Fruit fly (Drosophila melanogaster) whole organism, prepupa: Measurements from ENCODE around the gene Surf1.
A peak's percentile ranks its signal among the peaks of the same experiment; 100 is the strongest.

ENCODE experiments used
- Blimp-1 ChIP-seq: fragments of 200-800 bp; sonication (Bioruptor generic); optimal IDR thresholded peaks from 3 replicates; lab custom pipeline; 2017; ENCODE audit warnings: missing biosample characterization, missing genetic modification characterization, mild to moderate bottlenecking, moderate library complexity, missing genetic modification reagents
- CG10631 ChIP-seq: fragments of 200-800 bp; sonication (Bioruptor generic); optimal IDR thresholded peaks from 2 replicates; lab custom pipeline; 2016; ENCODE audit warnings: missing biosample characterization, missing genetic modification characterization
- CG10669 ChIP-seq: fragments of 200-800 bp; sonication (Bioruptor generic); optimal IDR thresholded peaks from 3 replicates; lab custom pipeline; 2018; ENCODE audit warnings: missing biosample characterization, mild to moderate bottlenecking, missing genetic modification characterization, moderate library complexity
- CG11294 ChIP-seq: fragments of 200-800 bp; sonication (Bioruptor generic); IDR thresholded peaks from 2 replicates; pipeline ENCODE4 v1.3.6; 2022; ENCODE audit warnings: missing biosample characterization, missing genetic modification characterization
- CG11762 ChIP-seq: fragments of 200-800 bp; sonication (Bioruptor generic); optimal IDR thresholded peaks from 3 replicates; lab custom pipeline; 2016; ENCODE audit warnings: missing biosample characterization, missing genetic modification characterization; ENCODE audit not compliant: insufficient read depth
- CG11902 ChIP-seq: fragments of 200-800 bp; sonication (Bioruptor generic); optimal IDR thresholded peaks from 3 replicates; lab custom pipeline; 2016; ENCODE audit warnings: missing biosample characterization, missing genetic modification characterization
- CG15336 ChIP-seq: fragments of 200-800 bp; sonication (Bioruptor generic); IDR thresholded peaks from 2 replicates; pipeline ENCODE4 v1.3.6; 2022; ENCODE audit warnings: missing biosample characterization, missing genetic modification characterization
- CG1621 ChIP-seq: fragments of 200-800 bp; sonication (Bioruptor generic); optimal IDR thresholded peaks from 3 replicates; lab custom pipeline; 2018; ENCODE audit warnings: missing biosample characterization, mild to moderate bottlenecking, missing genetic modification characterization
- CG31627 ChIP-seq: fragments of 200-800 bp; sonication (Bioruptor generic); optimal IDR thresholded peaks from 3 replicates; lab custom pipeline; 2016; ENCODE audit warnings: missing biosample characterization, missing genetic modification characterization
- CG32006 ChIP-seq: fragments of 200-800 bp; sonication (Bioruptor generic); optimal IDR thresholded peaks from 3 replicates; lab custom pipeline; 2017; ENCODE audit warnings: missing biosample characterization, mild to moderate bottlenecking, missing genetic modification characterization
- CG3919 ChIP-seq: fragments of 200-800 bp; sonication (Bioruptor generic); optimal IDR thresholded peaks from 3 replicates; lab custom pipeline; 2016; ENCODE audit warnings: missing biosample characterization, missing genetic modification characterization
- CG4318 ChIP-seq: fragments of 200-800 bp; sonication (Bioruptor generic); optimal IDR thresholded peaks from 3 replicates; lab custom pipeline; 2017; ENCODE audit warnings: missing biosample characterization, mild to moderate bottlenecking, missing genetic modification characterization
- CG6163 ChIP-seq: fragments of 200-800 bp; sonication (Bioruptor generic); IDR thresholded peaks from 3 replicates; pipeline ENCODE4 v1.3.6; 2022; ENCODE audit warnings: missing biosample characterization, missing genetic modification characterization
- CG6808 ChIP-seq: fragments of 200-800 bp; sonication (Bioruptor generic); optimal IDR thresholded peaks from 3 replicates; lab custom pipeline; 2017; ENCODE audit warnings: missing biosample characterization, missing genetic modification characterization, mild to moderate bottlenecking, moderate library complexity, missing genetic modification reagents
- CG7368 ChIP-seq: fragments of 200-800 bp; sonication (Bioruptor generic); optimal IDR thresholded peaks from 3 replicates; lab custom pipeline; 2016; ENCODE audit warnings: missing biosample characterization, missing genetic modification characterization
- CG8119 ChIP-seq: fragments of 200-800 bp; sonication (Bioruptor generic); IDR thresholded peaks from 3 replicates; pipeline ENCODE4 v1.3.6; 2022; ENCODE audit warnings: missing biosample characterization, missing genetic modification characterization
- CG8319 ChIP-seq: fragments of 200-800 bp; sonication (Bioruptor generic); optimal IDR thresholded peaks from 3 replicates; lab custom pipeline; 2016; ENCODE audit warnings: missing biosample characterization, missing genetic modification characterization
- CG8632 ChIP-seq: fragments of 200-800 bp; sonication (Bioruptor generic); optimal IDR thresholded peaks from 3 replicates; lab custom pipeline; 2016; ENCODE audit warnings: missing biosample characterization, missing genetic modification characterization
- Eip75B ChIP-seq: fragments of 200-800 bp; sonication (Bioruptor generic); optimal IDR thresholded peaks from 3 replicates; lab custom pipeline; 2016; ENCODE audit warnings: missing biosample characterization, missing genetic modification characterization
- Eip93F ChIP-seq: fragments of 200-800 bp; sonication (Bioruptor generic); optimal IDR thresholded peaks from 2 replicates; lab custom pipeline; 2016; ENCODE audit warnings: missing biosample characterization, mild to moderate bottlenecking, missing genetic modification characterization
- Ets21C ChIP-seq: fragments of 200-800 bp; sonication (Bioruptor generic); optimal IDR thresholded peaks from 3 replicates; lab custom pipeline; 2016; ENCODE audit warnings: missing biosample characterization, missing genetic modification characterization
- Ets96B ChIP-seq: fragments of 200-800 bp; optimal IDR thresholded peaks from 2 replicates; lab custom pipeline; 2019; ENCODE audit warnings: missing biosample characterization, mild to moderate bottlenecking, missing genetic modification characterization, moderate library complexity
- Gug ChIP-seq: fragments of 200-800 bp; sonication (Bioruptor generic); IDR thresholded peaks from 2 replicates; pipeline ENCODE4 v1.3.6; 2022; ENCODE audit warnings: missing biosample characterization, missing genetic modification characterization
- Hr38 ChIP-seq: sonication (Bioruptor generic); optimal IDR thresholded peaks from 2 replicates; lab custom pipeline; 2016; ENCODE audit warnings: missing biosample characterization, missing genetic modification characterization
- Hr39 ChIP-seq: fragments of 200-800 bp; sonication (Bioruptor generic); optimal IDR thresholded peaks from 2 replicates; lab custom pipeline; 2016; ENCODE audit warnings: missing biosample characterization, missing genetic modification characterization
- Hr4 ChIP-seq: fragments of 200-800 bp; sonication (Bioruptor generic); optimal IDR thresholded peaks from 3 replicates; lab custom pipeline; 2016; ENCODE audit warnings: missing biosample characterization, missing genetic modification characterization
- Lpt ChIP-seq: fragments of 200-800 bp; sonication (Bioruptor generic); optimal IDR thresholded peaks from 3 replicates; lab custom pipeline; 2016; ENCODE audit warnings: missing biosample characterization, missing genetic modification characterization
- acj6 ChIP-seq: fragments of 200-800 bp; sonication (Bioruptor generic); optimal IDR thresholded peaks from 3 replicates; lab custom pipeline; 2016; ENCODE audit warnings: missing biosample characterization, missing genetic modification characterization
- dac ChIP-seq: fragments of 200-800 bp; sonication (Bioruptor generic); optimal IDR thresholded peaks from 2 replicates; lab custom pipeline; 2017; ENCODE audit warnings: missing biosample characterization, mild to moderate bottlenecking, missing genetic modification characterization
- dsx ChIP-seq: fragments of 200-800 bp; optimal IDR thresholded peaks from 3 replicates; lab custom pipeline; 2019; ENCODE audit warnings: missing biosample characterization, mild to moderate bottlenecking, missing genetic modification characterization, moderate library complexity; ENCODE audit not compliant: poor library complexity, severe bottlenecking
- eg ChIP-seq: fragments of 200-800 bp; sonication (Bioruptor generic); IDR thresholded peaks from 3 replicates; pipeline ENCODE4 v1.3.6; 2022; ENCODE audit warnings: missing biosample characterization, missing genetic modification characterization
- esn ChIP-seq: fragments of 200-800 bp; sonication (Bioruptor generic); optimal IDR thresholded peaks from 2 replicates; lab custom pipeline; 2016; ENCODE audit warnings: missing biosample characterization, mild to moderate bottlenecking, missing genetic modification characterization, moderate library complexity
- fd59A ChIP-seq: fragments of 200-800 bp; sonication (Bioruptor generic); optimal IDR thresholded peaks from 2 replicates; lab custom pipeline; 2017; ENCODE audit warnings: missing biosample characterization, mild to moderate bottlenecking, missing genetic modification characterization, missing genetic modification reagents
- net ChIP-seq: fragments of 200-800 bp; sonication (Bioruptor generic); optimal IDR thresholded peaks from 3 replicates; lab custom pipeline; 2016; ENCODE audit warnings: missing biosample characterization, missing genetic modification characterization
- pdm3 ChIP-seq: fragments of 200-800 bp; sonication (Bioruptor generic); optimal IDR thresholded peaks from 3 replicates; lab custom pipeline; 2016; ENCODE audit warnings: missing biosample characterization, missing genetic modification characterization
- spab ChIP-seq: fragments of 200-800 bp; sonication (Bioruptor generic); optimal IDR thresholded peaks from 2 replicates; lab custom pipeline; 2017; ENCODE audit warnings: missing biosample characterization, mild to moderate bottlenecking, missing genetic modification characterization, missing genetic modification reagents
- ss ChIP-seq, 2 experiments: fragments of 200-800 bp; sonication (Bioruptor generic); optimal IDR thresholded peaks; 2 replicates in 1 of 2; 3 replicates in 1 of 2; lab custom pipeline; 2017 to 2018; ENCODE audit warnings: mild to moderate bottlenecking in 2 of 2, missing biosample characterization in 2 of 2, missing genetic modification characterization in 2 of 2, moderate library complexity in 1 of 2
- svp ChIP-seq: fragments of 200-800 bp; sonication (Bioruptor generic); peaks from one replicate; lab custom pipeline; 2016; ENCODE audit warnings: missing biosample characterization, missing genetic modification characterization
- topi ChIP-seq: fragments of 200-800 bp; sonication (Bioruptor generic); optimal IDR thresholded peaks from 3 replicates; lab custom pipeline; 2016; ENCODE audit warnings: missing biosample characterization, missing genetic modification characterization
- vri ChIP-seq: fragments of 200-800 bp; sonication (Bioruptor generic); optimal IDR thresholded peaks from 3 replicates; lab custom pipeline; 2016; ENCODE audit warnings: missing biosample characterization, mild to moderate bottlenecking, missing genetic modification characterization

The Surf1 gene

DNA sequence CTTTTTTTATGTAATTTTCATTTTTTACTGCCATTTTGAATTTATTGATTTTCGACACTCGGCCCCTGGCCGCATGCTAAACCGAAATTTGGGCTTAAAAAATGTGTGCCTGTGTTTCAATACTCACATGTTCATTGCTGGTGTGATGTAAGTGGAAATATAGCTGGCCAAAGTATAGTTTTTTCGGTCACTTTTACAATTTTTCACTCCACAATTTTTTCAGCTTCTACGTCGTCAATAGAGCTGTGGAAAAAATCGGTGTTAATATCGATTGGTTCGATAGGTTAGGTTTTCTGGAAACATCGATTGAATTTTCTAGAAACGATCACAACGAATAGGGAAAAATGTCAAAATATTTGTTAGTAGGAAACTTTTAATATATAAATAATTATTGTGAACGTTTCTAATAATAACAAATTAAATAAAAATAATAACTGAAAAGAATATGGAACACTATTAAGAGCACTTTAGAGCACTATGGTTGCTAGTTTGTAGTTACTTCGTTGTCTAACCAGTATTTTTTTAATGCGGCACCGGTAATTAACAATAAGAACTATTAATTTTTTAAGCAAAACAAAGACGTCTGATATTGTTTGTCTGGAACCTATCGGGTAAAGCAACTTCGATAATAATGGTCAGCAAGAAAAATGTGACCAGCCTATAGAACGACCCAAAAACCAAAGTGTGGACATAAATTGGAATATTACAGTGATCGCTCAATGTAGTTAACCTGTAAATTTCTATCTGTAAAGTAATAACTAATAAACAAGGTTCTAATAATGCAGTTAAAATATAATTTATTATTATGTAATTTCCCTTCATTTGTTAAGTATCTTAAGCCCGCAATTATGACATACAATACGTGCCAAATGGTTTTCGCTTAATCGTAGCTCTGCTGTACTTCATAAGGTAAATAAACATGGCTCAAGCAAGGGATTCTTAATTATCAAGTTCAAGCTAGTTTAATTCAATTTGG lies 2.6 kb upstream of the Surf1 start, which contains the start of the genes CG10077 and CG9948 (continued):
- peak; percentile 91 for TF ChIP-seq CG3919 (GFP tag; lab: Kevin White, UChicago)
- TF ChIP-seq Hr39 = peak; percentile 83
- peak; percentile 85 for TF ChIP-seq dsx (GFP tag; lab: Kevin White, UChicago)
- peak; percentile 75 for TF ChIP-seq CG8319 (GFP tag; lab: Kevin White, UChicago)
- TF ChIP-seq eg (GFP tag; lab: Robert Waterston, UW) = peak; percentile 95
- peak; percentile 82 for TF ChIP-seq Gug (GFP tag; lab: Robert Waterston, UW)
- peak; percentile 79 to 88 for TF ChIP-seq ss (GFP tag; optimal IDR thresholded peaks at IDR 0.05; lab: Kevin White, UChicago)
- peak; percentile 87 for TF ChIP-seq CG32006
- TF ChIP-seq CG10631 (GFP tag; lab: Kevin White, UChicago) = peak; percentile 87
- peak; percentile 80 for TF ChIP-seq vri (GFP tag; lab: Kevin White, UChicago)
- TF ChIP-seq CG11762 = peak; percentile 83
- peak; percentile 91 for TF ChIP-seq CG6163 (GFP tag; lab: Robert Waterston, UW)
- no peak for TF ChIP-seq Lpt (GFP tag; lab: Kevin White, UChicago)
- peak; percentile 67 for TF ChIP-seq Blimp-1 (GFP tag; lab: Kevin White, UChicago)
- TF ChIP-seq topi (GFP tag; lab: Kevin White, UChicago) = peak; percentile 88
- peak; percentile 51 for TF ChIP-seq dac
- peak; percentile 94 for TF ChIP-seq CG8119 (GFP tag; lab: Robert Waterston, UW)
- peak; percentile 88 for TF ChIP-seq CG31627 (GFP tag; lab: Kevin White, UChicago)
- peak; percentile 81 for TF ChIP-seq Ets21C (GFP tag; lab: Kevin White, UChicago)
- TF ChIP-seq CG8632 (GFP tag; lab: Kevin White, UChicago) = peak; percentile 89
- TF ChIP-seq CG7368 (GFP tag; lab: Kevin White, UChicago) = peak; percentile 82
- no peak for TF ChIP-seq CG4318
- peak; percentile 93 for TF ChIP-seq esn (GFP tag; lab: Kevin White, UChicago)
- TF ChIP-seq CG11294 (GFP tag; lab: Robert Waterston, UW) = peak; percentile 85
- peak; percentile 87 for TF ChIP-seq CG1621 (tag; lab: Kevin White, UChicago)
- TF ChIP-seq pdm3 = peak; percentile 90
- peak; percentile 85 for TF ChIP-seq Eip75B
- peak; percentile 92 for TF ChIP-seq Hr4 (GFP tag; lab: Kevin White, UChicago)

DNA sequence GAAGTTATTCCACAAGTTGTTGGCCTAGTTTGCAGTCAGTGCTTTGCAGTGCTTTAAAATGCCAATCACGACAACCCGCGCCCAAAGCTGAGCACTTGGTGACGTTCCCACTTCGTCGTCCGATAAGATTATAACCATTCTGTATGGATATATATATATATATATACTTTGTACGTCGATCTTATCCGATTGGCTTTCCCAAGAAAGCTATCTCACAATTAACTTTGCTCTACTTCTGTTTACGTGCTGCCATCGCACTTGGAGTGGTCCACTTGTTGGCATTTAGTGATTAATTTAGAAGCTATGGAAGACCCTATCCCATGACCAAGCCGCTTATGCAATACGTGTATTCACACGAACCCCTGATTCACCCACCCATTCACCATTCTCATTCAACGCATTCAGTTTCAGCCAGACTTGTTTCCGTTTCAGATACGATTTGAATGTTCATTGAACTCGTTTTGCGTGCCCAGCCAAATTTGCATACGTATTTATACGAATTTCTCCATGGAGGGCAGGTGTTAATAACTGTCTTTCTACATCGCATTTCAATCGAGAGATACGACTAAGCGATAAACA lies 3.9 kb downstream of the Surf1 start:
- TF ChIP-seq vri (GFP tag; lab: Kevin White, UChicago) = peak; percentile 80
- no peak for TF ChIP-seq Eip93F (GFP tag; lab: Kevin White, UChicago)
- TF ChIP-seq Hr39 = no peak
- TF ChIP-seq CG6163 (GFP tag; lab: Robert Waterston, UW) = 0 out of 3 replicates have a peak, but pooled peaks have one; percentile 8

DNA sequence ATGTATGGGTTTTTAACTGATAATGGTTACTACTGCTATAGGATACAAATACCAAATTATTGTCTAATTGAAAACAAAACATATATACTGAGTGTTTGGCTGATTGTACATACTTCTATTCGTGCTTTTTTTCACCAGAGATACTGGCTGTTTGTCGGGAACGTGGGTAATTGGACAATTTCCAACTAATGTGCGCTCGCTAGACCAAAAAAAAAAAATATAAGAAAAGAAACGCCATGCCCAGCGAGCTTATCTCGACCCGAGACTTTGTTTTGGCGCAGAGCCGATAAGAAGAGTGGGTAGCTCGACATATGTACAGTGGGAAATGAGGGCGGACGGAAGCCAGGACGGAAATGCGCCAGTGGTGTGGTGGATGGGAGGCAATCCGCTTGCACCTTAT lies 5.0 kb downstream of the Surf1 start:
- peak; percentile 15 for TF ChIP-seq svp (GFP tag; lab: Kevin White, UChicago)
- TF ChIP-seq vri (GFP tag; lab: Kevin White, UChicago) = no peak

DNA sequence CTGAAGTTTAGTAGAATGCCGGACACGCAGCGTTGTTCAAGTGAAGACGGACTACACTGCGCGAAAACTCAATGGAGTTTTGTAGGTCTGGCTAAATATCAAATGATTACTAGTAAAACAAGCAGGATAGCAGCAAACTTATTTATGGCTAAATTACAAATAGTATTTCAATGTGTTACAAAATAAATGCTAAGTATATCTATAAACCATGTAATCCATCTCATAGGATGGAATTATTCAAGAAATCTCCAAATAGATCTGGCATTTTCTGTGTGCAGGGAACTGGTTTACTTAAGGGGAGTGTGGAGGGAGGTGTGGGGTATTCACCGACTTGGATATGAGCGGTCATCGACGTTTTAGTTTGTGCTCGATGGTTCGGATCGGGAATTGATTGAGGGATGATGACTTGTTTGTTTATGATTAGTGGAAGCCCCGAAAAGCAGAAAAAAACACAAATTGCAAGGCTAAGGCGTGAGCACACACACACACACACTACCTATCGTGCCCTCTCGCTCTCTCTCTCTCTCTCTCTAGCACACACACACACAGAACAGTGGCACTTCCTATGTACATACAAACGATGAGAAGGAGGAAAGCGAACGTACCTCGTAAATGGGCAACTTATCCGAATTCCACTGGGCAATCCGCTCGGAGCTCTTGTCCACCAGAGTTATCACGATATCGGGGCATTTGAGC lies 5.8 kb downstream of the Surf1 start:
- TF ChIP-seq CG6808 = peak; percentile 82
- TF ChIP-seq acj6 (GFP tag; lab: Kevin White, UChicago) = peak; percentile 84
- TF ChIP-seq Ets96B (tag; lab: Kevin White, UChicago) = peak; percentile 86
- TF ChIP-seq CG8119 (GFP tag; lab: Robert Waterston, UW) = peak; percentile 79; the same call in 2 of the 3 replicates
- TF ChIP-seq CG4318 = peak; percentile 64
- TF ChIP-seq eg (GFP tag; lab: Robert Waterston, UW) = peak; percentile 59
- peak; percentile 86 for TF ChIP-seq CG10669 (GFP tag; lab: Kevin White, UChicago)
- TF ChIP-seq dsx (GFP tag; lab: Kevin White, UChicago) = peak; percentile 80
- TF ChIP-seq Gug (GFP tag; lab: Robert Waterston, UW) = peak; percentile 38; the same call in 1 of the 2 replicates
- peak; percentile 79 for TF ChIP-seq spab (GFP tag; lab: Kevin White, UChicago)
- peak; percentile 73 for TF ChIP-seq Eip75B
- no peak for TF ChIP-seq Hr38
- peak; percentile 82 for TF ChIP-seq fd59A (GFP tag; lab: Kevin White, UChicago)
- TF ChIP-seq CG15336 = peak; percentile 83
- no peak for TF ChIP-seq CG11902 (GFP tag; lab: Kevin White, UChicago)
- TF ChIP-seq net (GFP tag; lab: Kevin White, UChicago) = peak; percentile 83
- TF ChIP-seq CG1621 (tag; lab: Kevin White, UChicago) = peak; percentile 77
